Fruit fly (Drosophila melanogaster) whole organism, prepupa: ENCODE data around the gene Drsl6.
A peak's percentile ranks its signal among the peaks of the same experiment; 100 is the strongest.

Experiments used
- Blimp-1 ChIP-seq: fragments of 200-800 bp; sonication (Bioruptor generic); optimal IDR thresholded peaks from 3 replicates; lab custom pipeline; 2017; ENCODE audit warnings: missing biosample characterization, missing genetic modification characterization, mild to moderate bottlenecking, moderate library complexity, missing genetic modification reagents
- CG10669 ChIP-seq: fragments of 200-800 bp; sonication (Bioruptor generic); optimal IDR thresholded peaks from 3 replicates; lab custom pipeline; 2018; ENCODE audit warnings: missing biosample characterization, mild to moderate bottlenecking, missing genetic modification characterization, moderate library complexity
- CG11294 ChIP-seq: fragments of 200-800 bp; sonication (Bioruptor generic); IDR thresholded peaks from 2 replicates; pipeline ENCODE4 v1.3.6; 2022; ENCODE audit warnings: missing biosample characterization, missing genetic modification characterization
- CG16779 ChIP-seq: fragments of 200-800 bp; sonication (Bioruptor generic); optimal IDR thresholded peaks from 3 replicates; lab custom pipeline; 2017; ENCODE audit warnings: missing biosample characterization, mild to moderate bottlenecking, missing genetic modification characterization
- CG3032 ChIP-seq: fragments of 200-800 bp; optimal IDR thresholded peaks from 2 replicates; lab custom pipeline; 2019; ENCODE audit warnings: missing biosample characterization, mild to moderate bottlenecking, missing genetic modification characterization, moderate library complexity
- CG32006 ChIP-seq: fragments of 200-800 bp; sonication (Bioruptor generic); optimal IDR thresholded peaks from 3 replicates; lab custom pipeline; 2017; ENCODE audit warnings: missing biosample characterization, mild to moderate bottlenecking, missing genetic modification characterization
- CG3919 ChIP-seq: fragments of 200-800 bp; sonication (Bioruptor generic); optimal IDR thresholded peaks from 3 replicates; lab custom pipeline; 2016; ENCODE audit warnings: missing biosample characterization, missing genetic modification characterization
- CG4318 ChIP-seq: fragments of 200-800 bp; sonication (Bioruptor generic); optimal IDR thresholded peaks from 3 replicates; lab custom pipeline; 2017; ENCODE audit warnings: missing biosample characterization, mild to moderate bottlenecking, missing genetic modification characterization
- CG6163 ChIP-seq: fragments of 200-800 bp; sonication (Bioruptor generic); IDR thresholded peaks from 3 replicates; pipeline ENCODE4 v1.3.6; 2022; ENCODE audit warnings: missing biosample characterization, missing genetic modification characterization
- CG6792 ChIP-seq: fragments of 200-800 bp; sonication (Bioruptor generic); optimal IDR thresholded peaks from 3 replicates; lab custom pipeline; 2016; ENCODE audit warnings: missing biosample characterization, missing genetic modification characterization
- CG6808 ChIP-seq: fragments of 200-800 bp; sonication (Bioruptor generic); optimal IDR thresholded peaks from 3 replicates; lab custom pipeline; 2017; ENCODE audit warnings: missing biosample characterization, missing genetic modification characterization, mild to moderate bottlenecking, moderate library complexity, missing genetic modification reagents
- CG7368 ChIP-seq: fragments of 200-800 bp; sonication (Bioruptor generic); optimal IDR thresholded peaks from 3 replicates; lab custom pipeline; 2016; ENCODE audit warnings: missing biosample characterization, missing genetic modification characterization
- CG8632 ChIP-seq: fragments of 200-800 bp; sonication (Bioruptor generic); optimal IDR thresholded peaks from 3 replicates; lab custom pipeline; 2016; ENCODE audit warnings: missing biosample characterization, missing genetic modification characterization
- Eip75B ChIP-seq: fragments of 200-800 bp; sonication (Bioruptor generic); optimal IDR thresholded peaks from 3 replicates; lab custom pipeline; 2016; ENCODE audit warnings: missing biosample characterization, missing genetic modification characterization
- Ets96B ChIP-seq: fragments of 200-800 bp; optimal IDR thresholded peaks from 2 replicates; lab custom pipeline; 2019; ENCODE audit warnings: missing biosample characterization, mild to moderate bottlenecking, missing genetic modification characterization, moderate library complexity
- Hr39 ChIP-seq: fragments of 200-800 bp; sonication (Bioruptor generic); optimal IDR thresholded peaks from 2 replicates; lab custom pipeline; 2016; ENCODE audit warnings: missing biosample characterization, missing genetic modification characterization
- Met ChIP-seq: fragments of 200-800 bp; sonication (Bioruptor generic); optimal IDR thresholded peaks from 3 replicates; lab custom pipeline; 2016; ENCODE audit warnings: missing biosample characterization, missing genetic modification characterization
- Sox102F ChIP-seq: fragments of 200-800 bp; sonication (Bioruptor generic); optimal IDR thresholded peaks from 2 replicates; lab custom pipeline; 2016; ENCODE audit warnings: missing biosample characterization, mild to moderate bottlenecking, missing genetic modification characterization
- Sox14 ChIP-seq: fragments of 200-800 bp; sonication (Bioruptor generic); optimal IDR thresholded peaks from 3 replicates; lab custom pipeline; 2016; ENCODE audit warnings: missing biosample characterization, missing genetic modification characterization
- cyc ChIP-seq: fragments of 200-800 bp; sonication (Bioruptor generic); optimal IDR thresholded peaks from 3 replicates; lab custom pipeline; 2016; ENCODE audit warnings: missing biosample characterization, missing genetic modification characterization
- dac ChIP-seq: fragments of 200-800 bp; sonication (Bioruptor generic); optimal IDR thresholded peaks from 2 replicates; lab custom pipeline; 2017; ENCODE audit warnings: missing biosample characterization, mild to moderate bottlenecking, missing genetic modification characterization
- fkh ChIP-seq: fragments of 200-800 bp; sonication (Bioruptor generic); optimal IDR thresholded peaks from 3 replicates; lab custom pipeline; 2017; ENCODE audit warnings: missing biosample characterization, mild to moderate bottlenecking, missing genetic modification characterization, moderate library complexity
- lz ChIP-seq: fragments of 200-800 bp; sonication (Bioruptor generic); optimal IDR thresholded peaks from 3 replicates; lab custom pipeline; 2016; ENCODE audit warnings: missing biosample characterization, missing genetic modification characterization
- net ChIP-seq: fragments of 200-800 bp; sonication (Bioruptor generic); optimal IDR thresholded peaks from 3 replicates; lab custom pipeline; 2016; ENCODE audit warnings: missing biosample characterization, missing genetic modification characterization
- salr ChIP-seq, 2 experiments: fragments of 200-800 bp; sonication (Bioruptor generic); optimal IDR thresholded peaks; 3 replicates each; lab custom pipeline; 2016 to 2018; ENCODE audit warnings: missing biosample characterization in 2 of 2, missing genetic modification characterization in 2 of 2, mild to moderate bottlenecking in 1 of 2
- spab ChIP-seq: fragments of 200-800 bp; sonication (Bioruptor generic); optimal IDR thresholded peaks from 2 replicates; lab custom pipeline; 2017; ENCODE audit warnings: missing biosample characterization, mild to moderate bottlenecking, missing genetic modification characterization, missing genetic modification reagents
- ss ChIP-seq, 2 experiments: fragments of 200-800 bp; sonication (Bioruptor generic); optimal IDR thresholded peaks; 2 replicates in 1 of 2; 3 replicates in 1 of 2; lab custom pipeline; 2017 to 2018; ENCODE audit warnings: mild to moderate bottlenecking in 2 of 2, missing biosample characterization in 2 of 2, missing genetic modification characterization in 2 of 2, moderate library complexity in 1 of 2
- svp ChIP-seq: fragments of 200-800 bp; sonication (Bioruptor generic); peaks from one replicate; lab custom pipeline; 2016; ENCODE audit warnings: missing biosample characterization, missing genetic modification characterization
- vri ChIP-seq: fragments of 200-800 bp; sonication (Bioruptor generic); optimal IDR thresholded peaks from 3 replicates; lab custom pipeline; 2016; ENCODE audit warnings: missing biosample characterization, mild to moderate bottlenecking, missing genetic modification characterization

The Drsl6 gene

dm6 chr3L:3377965-3378292 is 41.7 kb upstream of the Drsl6 start, which contains the start of gene Ids (continued):
- TF ChIP-seq Blimp-1 (GFP tag; lab: Kevin White, UChicago): peak; percentile 63
- TF ChIP-seq CG32006 (GFP tag; lab: Kevin White, UChicago): no peak
- peak; percentile 65 for TF ChIP-seq Eip75B (GFP tag; lab: Kevin White, UChicago)
- TF ChIP-seq Ets96B (tag; lab: Kevin White, UChicago): peak; percentile 68
- peak; percentile 51 for TF ChIP-seq CG11294 (GFP tag; lab: Robert Waterston, UW)
- peak; percentile 70 for TF ChIP-seq vri (GFP tag; lab: Kevin White, UChicago)
- peak; percentile 85 for TF ChIP-seq Met
- peak; percentile 73 for TF ChIP-seq net
- no peak for TF ChIP-seq Sox102F (GFP tag; lab: Kevin White, UChicago)
- peak; percentile 66 for TF ChIP-seq CG3032 (tag; lab: Kevin White, UChicago)
- peak; percentile 78 for TF ChIP-seq Hr39 (GFP tag; lab: Kevin White, UChicago)
- no peak for TF ChIP-seq CG4318 (GFP tag; lab: Kevin White, UChicago)
- no peak for TF ChIP-seq CG10669 (GFP tag; lab: Kevin White, UChicago)

DNA sequence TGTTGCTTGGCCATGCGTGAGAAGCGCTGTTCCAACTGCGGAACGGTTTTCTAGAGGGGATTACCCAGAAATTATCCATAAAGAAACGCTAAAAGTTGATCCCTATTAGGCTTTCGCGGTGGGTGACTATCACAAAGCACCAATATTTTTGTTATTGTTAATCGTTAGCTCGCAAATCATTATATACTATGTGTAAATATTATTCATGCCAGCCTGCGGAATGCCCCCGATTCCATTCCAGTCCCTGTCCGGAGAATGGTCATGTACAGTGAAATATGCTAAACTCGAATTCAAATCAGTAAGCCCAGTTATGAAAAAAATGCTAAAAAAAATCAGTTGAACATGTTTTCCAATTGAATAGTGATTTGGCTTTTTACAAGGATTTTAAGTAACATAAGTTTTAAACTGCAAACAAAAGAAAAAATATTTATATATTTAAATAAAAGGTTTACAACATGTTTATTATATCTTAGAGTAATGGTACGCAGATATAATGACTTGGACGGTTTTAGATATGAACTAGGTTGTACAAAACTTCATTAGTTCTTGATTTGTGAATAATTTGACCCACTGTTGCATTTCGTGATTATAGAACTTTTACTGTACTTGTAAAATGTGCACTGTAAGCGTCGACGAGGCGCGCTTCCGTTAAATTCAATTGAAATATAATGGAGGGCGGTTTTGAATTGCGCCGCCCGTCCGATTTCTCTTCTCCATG is 41.2 kb upstream of the Drsl6 start:
- TF ChIP-seq lz (GFP tag; lab: Kevin White, UChicago): no peak
- no peak for TF ChIP-seq CG6792 (GFP tag; lab: Kevin White, UChicago)
- TF ChIP-seq dac (GFP tag; lab: Kevin White, UChicago): no peak
- no peak for TF ChIP-seq CG8632 (GFP tag; lab: Kevin White, UChicago)
- TF ChIP-seq Hr39 (GFP tag; lab: Kevin White, UChicago): no peak
- no peak for TF ChIP-seq CG3919
- no peak for TF ChIP-seq CG6808 (GFP tag; lab: Kevin White, UChicago)
- TF ChIP-seq CG6163 (GFP tag; lab: Robert Waterston, UW): no peak
- TF ChIP-seq Ets96B (tag; lab: Kevin White, UChicago): no peak

- peak; percentile 90 for TF ChIP-seq Sox14
- TF ChIP-seq ss (GFP tag; optimal IDR thresholded peaks at IDR 0.05; lab: Kevin White, UChicago): no peak
- no peak for TF ChIP-seq CG16779 (tag; lab: Kevin White, UChicago)
- TF ChIP-seq CG7368 (GFP tag; lab: Kevin White, UChicago): no peak
These were observed 40.3 kb upstream of the Drsl6 start, which contains the start of gene CG12012 for dm6 chr3L:3376551-3376950. Gene CG12012, plus strand, starts transcription at chr3L:3376757.

DNA sequence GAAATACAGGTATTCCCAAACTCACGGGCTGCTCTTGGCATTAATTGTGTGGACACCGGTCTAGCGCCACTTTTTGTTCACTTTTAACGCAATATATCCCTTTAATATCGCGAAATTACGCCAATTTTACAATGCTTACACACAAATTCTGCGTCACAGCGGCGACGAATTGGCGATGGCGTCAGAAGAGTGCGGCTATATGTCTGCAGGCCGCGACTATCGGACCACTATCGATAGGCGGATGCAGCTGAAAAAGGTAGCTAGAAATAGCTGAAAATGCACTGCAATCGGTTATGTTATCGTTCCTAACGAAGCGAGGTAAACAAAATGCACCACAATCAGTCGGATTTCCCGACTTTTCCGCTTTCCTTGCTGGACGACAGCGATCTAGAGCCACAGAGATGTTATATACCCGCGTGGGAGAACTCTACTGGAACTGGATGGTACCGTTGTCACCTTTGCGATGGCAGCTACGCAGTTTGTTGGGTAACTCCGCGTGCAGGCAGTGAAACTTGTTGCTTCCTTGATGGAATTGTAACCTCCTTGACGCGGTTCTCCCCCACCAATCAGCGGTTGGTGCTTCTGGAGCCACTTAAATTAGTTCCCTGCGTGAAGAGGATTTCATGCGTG is 37.9 kb upstream of the Drsl6 start, which contains the start of the genes Ythdc1 and CG12010:
Ythdc1 (minus strand) TSS at position 177 of the 630 bp plus-strand sequence.
CG12010 (plus strand) TSS at position 289 of the 630 bp plus-strand sequence.
- peak; percentile 83 for TF ChIP-seq fkh (GFP tag; lab: Kevin White, UChicago)
- no peak for TF ChIP-seq salr (GFP tag; optimal IDR thresholded peaks at IDR 0.05; lab: Kevin White, UChicago)
- TF ChIP-seq spab (GFP tag; lab: Kevin White, UChicago): no peak
- TF ChIP-seq CG3032 (tag; lab: Kevin White, UChicago): peak; percentile 20
- peak; percentile 52 for TF ChIP-seq svp (GFP tag; lab: Kevin White, UChicago)
- TF ChIP-seq Eip75B (GFP tag; lab: Kevin White, UChicago): no peak

dm6 chr3L:3369256-3369655 is 33.0 kb upstream of the Drsl6 start, which contains the start of gene Drs:
Gene Drs, plus strand, starts transcription at chr3L:3369556.
- TF ChIP-seq Hr39 (GFP tag; lab: Kevin White, UChicago) (no peak), cyc (no peak), Blimp-1 (GFP tag; lab: Kevin White, UChicago) (no peak), lz (GFP tag; lab: Kevin White, UChicago) (no peak), CG8632 (GFP tag; lab: Kevin White, UChicago) (no peak)
